Fruit fly (Drosophila melanogaster): ENCODE data around the gene CycJ.

The CycJ gene

DNA sequence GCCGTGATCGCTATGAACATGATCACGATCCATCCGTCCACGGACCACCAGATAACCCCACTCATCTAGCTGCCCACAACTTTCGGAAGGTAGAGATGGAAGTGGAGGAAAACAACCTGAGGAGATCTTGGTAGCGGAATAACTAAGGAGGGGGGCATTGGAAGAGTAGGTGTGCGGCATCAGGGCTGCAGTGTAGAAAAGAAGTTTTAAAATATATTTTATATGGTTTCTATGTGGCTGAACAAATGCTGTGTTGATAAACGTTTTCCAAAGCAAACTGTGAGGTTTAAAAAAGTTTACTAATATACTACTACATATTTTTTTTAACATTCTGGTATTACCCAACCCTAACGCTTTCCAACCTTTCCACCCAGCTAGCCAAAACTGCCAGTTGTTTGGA is 31.3 kb upstream of the CycJ start (continued):
- TF ChIP-seq slou (GFP tag; optimal IDR thresholded peaks at IDR 0.05) (no peak), ci (GFP tag; IDR thresholded peaks at IDR 0.05) (peak; percentile 85), CG7357 (GFP tag; IDR thresholded peaks at IDR 0.05) (no peak), hth (optimal IDR thresholded peaks at IDR 0.05) (no peak), CG17912 (GFP tag; optimal IDR thresholded peaks at IDR 0.05) (no peak), tio (GFP tag; optimal IDR thresholded peaks at IDR 0.05) (no peak), Max (GFP tag; optimal IDR thresholded peaks at IDR 0.05) (no peak), gfzf (GFP tag; optimal IDR thresholded peaks at IDR 0.05) (no peak), HLHmδ (GFP tag; optimal IDR thresholded peaks at IDR 0.05) (no peak), Sox102F (GFP tag; optimal IDR thresholded peaks at IDR 0.05) (peak; percentile 55), CG6689 (GFP tag; IDR thresholded peaks at IDR 0.05) (peak; percentile 34; the same call in 1 of the 2 replicates), CG18262 (tag; optimal IDR thresholded peaks at IDR 0.05) (peak; percentile 41), run (tag; optimal IDR thresholded peaks at IDR 0.05) (no peak), rib (GFP tag; IDR thresholded peaks at IDR 0.05) (no peak), Neu2 (GFP tag; optimal IDR thresholded peaks at IDR 0.05; ENCODE audit: borderline replicate concordance) (no peak), nom (GFP tag; optimal IDR thresholded peaks at IDR 0.05) (no peak), unpg (GFP tag; optimal IDR thresholded peaks at IDR 0.05) (peak; percentile 51), B-H2 (GFP tag; optimal IDR thresholded peaks at IDR 0.05) (no peak), CG9215 (GFP tag; IDR thresholded peaks at IDR 0.05) (peak; percentile 13; the same call in 1 of the 2 replicates), fu2 (GFP tag; optimal IDR thresholded peaks at IDR 0.05) (no peak), CG31224 (GFP tag; IDR thresholded peaks at IDR 0.05) (no peak), tll (GFP tag; optimal IDR thresholded peaks at IDR 0.05) (no peak), ATbp (GFP tag; optimal IDR thresholded peaks at IDR 0.05) (peak; percentile 42), Oaz (GFP tag; IDR thresholded peaks at IDR 0.05) (no peak), Xbp1 (GFP tag; optimal IDR thresholded peaks at IDR 0.05) (no peak), onecut (GFP tag; IDR thresholded peaks at IDR 0.05) (0 out of 2 replicates have a peak, but pooled peaks have one; percentile 8), CG7963 (GFP tag; IDR thresholded peaks at IDR 0.05; ENCODE audit: partially characterized antibody) (no peak)

DNA sequence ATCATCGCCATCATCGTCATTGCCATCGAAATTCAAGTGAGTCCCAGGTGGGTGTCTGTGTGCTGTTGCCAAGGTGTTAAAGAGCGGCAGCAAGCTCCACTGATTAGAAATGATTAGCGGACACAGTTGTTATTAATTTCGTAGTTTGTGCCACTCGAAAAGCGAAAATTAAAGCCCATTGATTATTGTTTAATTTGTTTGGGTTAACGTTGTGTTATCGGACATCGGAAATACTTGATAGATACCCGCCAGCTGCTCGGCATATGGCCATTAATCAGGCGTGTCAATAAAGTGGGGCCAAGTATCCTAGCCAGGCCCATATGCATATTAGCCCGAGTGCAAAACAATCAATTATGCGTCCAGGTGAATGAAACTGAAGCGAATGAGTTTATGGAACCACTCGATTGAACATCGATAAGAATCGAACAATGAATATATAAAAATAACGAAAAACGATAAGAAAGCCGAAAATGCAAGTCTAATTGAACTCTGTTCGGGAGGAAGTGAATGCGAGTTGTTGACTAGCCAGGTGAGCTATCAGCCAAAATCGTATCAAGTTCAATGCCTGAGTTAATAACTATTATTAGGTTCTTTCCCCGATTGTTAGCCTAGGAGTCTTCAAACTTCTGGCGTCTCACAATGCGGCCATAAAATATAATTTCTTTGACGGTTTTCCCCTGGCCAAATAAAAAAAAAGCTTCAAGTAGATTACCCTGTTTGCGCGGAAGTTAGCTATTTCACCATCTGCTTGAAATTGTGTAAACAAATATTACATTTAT is 30.5 kb upstream of the CycJ start:
- TF ChIP-seq pros (GFP tag; optimal IDR thresholded peaks at IDR 0.05), result no peak
- TF ChIP-seq CG11085 (GFP tag; IDR thresholded peaks at IDR 0.05), result no peak
- TF ChIP-seq sens-2 (GFP tag; IDR thresholded peaks at IDR 0.05), result no peak
- no peak for TF ChIP-seq slp2 (GFP tag; optimal IDR thresholded peaks at IDR 0.05)
- no peak for TF ChIP-seq row (GFP tag; IDR thresholded peaks at IDR 0.05)
- peak; percentile 17 for TF ChIP-seq CG18599 (GFP tag; optimal IDR thresholded peaks at IDR 0.05)
- peak; percentile 99 for TF ChIP-seq exex (tag; optimal IDR thresholded peaks at IDR 0.05)
- TF ChIP-seq Nf-YA (GFP tag; IDR thresholded peaks at IDR 0.05), result no peak
- TF ChIP-seq Neu2 (GFP tag; optimal IDR thresholded peaks at IDR 0.05; ENCODE audit: borderline replicate concordance), result no peak
- TF ChIP-seq CG10274 (GFP tag; optimal IDR thresholded peaks at IDR 0.05), result no peak
- no peak for TF ChIP-seq Dbx (GFP tag; IDR thresholded peaks at IDR 0.05)
- no peak for TF ChIP-seq HmgZ (tag; optimal IDR thresholded peaks at IDR 0.05)
- no peak for TF ChIP-seq CG4424 (GFP tag; optimal IDR thresholded peaks at IDR 0.05)
- TF ChIP-seq CG3163 (GFP tag; optimal IDR thresholded peaks at IDR 0.05), result no peak
- TF ChIP-seq HHEX (GFP tag; optimal IDR thresholded peaks at IDR 0.05), result no peak
- no peak for TF ChIP-seq Hsf (GFP tag; optimal IDR thresholded peaks at IDR 0.05)
- TF ChIP-seq sd (tag; optimal IDR thresholded peaks at IDR 0.05), result peak; percentile 17
- TF ChIP-seq rib (GFP tag; IDR thresholded peaks at IDR 0.05), result no peak
- no peak for TF ChIP-seq CG1647 (GFP tag; optimal IDR thresholded peaks at IDR 0.05)
- no peak for TF ChIP-seq Usf (GFP tag; optimal IDR thresholded peaks at IDR 0.05)
- no peak for TF ChIP-seq CG4282 (GFP tag; optimal IDR thresholded peaks at IDR 0.05)
- no peak for TF ChIP-seq yki (optimal IDR thresholded peaks at IDR 0.05)
- TF ChIP-seq CG6813 (GFP tag; optimal IDR thresholded peaks at IDR 0.05), result no peak
- TF ChIP-seq sna (GFP tag; IDR thresholded peaks at IDR 0.05; ENCODE audit: partially characterized antibody), result no peak
- TF ChIP-seq CG31441 (GFP tag; IDR thresholded peaks at IDR 0.05), result no peak
- no peak for TF ChIP-seq dimm (GFP tag; IDR thresholded peaks at IDR 0.05)
